Worm (Caenorhabditis elegans) whole organism, L3 larva: ENCODE results near the gene F46B3.1.
A peak's percentile ranks its signal among the peaks of the same experiment; 100 is the strongest.

Experiments
- ZK546.5 ChIP-seq: sonication (generic microtip); optimal IDR thresholded peaks from 2 replicates; lab custom pipeline; 2017; ENCODE audit warnings: missing biosample characterization, missing genetic modification characterization
- aly-2 ChIP-seq: fragments of 150-350 bp; optimal IDR thresholded peaks from 2 replicates; lab custom pipeline; 2014; ENCODE audit warnings: missing biosample characterization, missing genetic modification characterization
- ama-1 ChIP-seq: fragments of 150-350 bp; optimal IDR thresholded peaks from 2 replicates; lab custom pipeline; 2018
- ceh-16 ChIP-seq: sonication (generic microtip); optimal IDR thresholded peaks from 2 replicates; lab custom pipeline; 2017; ENCODE audit warnings: missing biosample characterization, missing genetic modification characterization
- ceh-28 ChIP-seq: fragments of 150-350 bp; optimal IDR thresholded peaks from 2 replicates; lab custom pipeline; 2014; ENCODE audit warnings: missing biosample characterization, missing genetic modification reagents, missing genetic modification characterization
- ceh-82 ChIP-seq: fragments of 150-350 bp; optimal IDR thresholded peaks from 2 replicates; lab custom pipeline; 2014; ENCODE audit warnings: missing biosample characterization, missing genetic modification characterization
- ceh-9 ChIP-seq: sonication (generic microtip); optimal IDR thresholded peaks from 2 replicates; lab custom pipeline; 2018; ENCODE audit warnings: missing biosample characterization, missing genetic modification characterization
- daf-12 ChIP-seq: fragments of 150-350 bp; optimal IDR thresholded peaks from 2 replicates; lab custom pipeline; 2014; ENCODE audit warnings: missing biosample characterization, missing genetic modification reagents, missing genetic modification characterization
- egl-27 ChIP-seq: sonication (generic microtip); optimal IDR thresholded peaks from 4 replicates; lab custom pipeline; 2017; ENCODE audit warnings: missing biosample characterization, missing genetic modification reagents, missing genetic modification characterization
- egl-5 ChIP-seq: fragments of 150-350 bp; optimal IDR thresholded peaks from 2 replicates; lab custom pipeline; 2017; ENCODE audit warnings: missing biosample characterization, missing genetic modification reagents, missing genetic modification characterization, inconsistent platforms
- elt-1 ChIP-seq: fragments of 150-350 bp; optimal IDR thresholded peaks from 2 replicates; lab custom pipeline; 2014; ENCODE audit warnings: missing biosample characterization, missing genetic modification characterization
- elt-2 ChIP-seq: sonication (generic microtip); optimal IDR thresholded peaks from 2 replicates; lab custom pipeline; 2016; ENCODE audit warnings: missing genetic modification reagents, mild to moderate bottlenecking, missing genetic modification characterization, missing compliant biosample characterization
- fkh-10 ChIP-seq: sonication (generic microtip); optimal IDR thresholded peaks from 2 replicates; lab custom pipeline; 2017; ENCODE audit warnings: missing biosample characterization, missing genetic modification reagents, missing genetic modification characterization
- fkh-2 ChIP-seq: fragments of 150-350 bp; optimal IDR thresholded peaks from 2 replicates; lab custom pipeline; 2014; ENCODE audit warnings: missing biosample characterization, missing genetic modification reagents, missing genetic modification characterization
- fos-1 ChIP-seq: fragments of 150-350 bp; optimal IDR thresholded peaks from 2 replicates; lab custom pipeline; 2014; ENCODE audit warnings: missing biosample characterization, missing genetic modification characterization
- hmg-11 ChIP-seq: sonication (generic microtip); optimal IDR thresholded peaks from 2 replicates; lab custom pipeline; 2016; ENCODE audit warnings: missing genetic modification characterization, missing compliant biosample characterization
- lin-15B ChIP-seq: fragments of 150-350 bp; optimal IDR thresholded peaks from 2 replicates; lab custom pipeline; 2014; ENCODE audit warnings: missing biosample characterization, missing genetic modification characterization
- lsy-12 ChIP-seq: sonication (generic microtip); optimal IDR thresholded peaks from 2 replicates; lab custom pipeline; 2016; ENCODE audit warnings: mild to moderate bottlenecking, missing genetic modification characterization, missing compliant biosample characterization
- mml-1 ChIP-seq: fragments of 150-350 bp; sonication (generic microtip); optimal IDR thresholded peaks from 3 replicates; lab custom pipeline; 2014; ENCODE audit warnings: missing biosample characterization, missing genetic modification characterization
- nfya-1 ChIP-seq: sonication (generic microtip); optimal IDR thresholded peaks from 2 replicates; lab custom pipeline; 2017; ENCODE audit warnings: missing genetic modification characterization, mild to moderate bottlenecking, missing compliant biosample characterization, antibody characterized with exemption, moderate library complexity; ENCODE audit not compliant: insufficient read depth
- nhr-237 ChIP-seq: fragments of 150-350 bp; optimal IDR thresholded peaks from 2 replicates; lab custom pipeline; 2014; ENCODE audit warnings: missing biosample characterization, missing genetic modification characterization
- nhr-25 ChIP-seq: sonication (generic microtip); optimal IDR thresholded peaks from 2 replicates; lab custom pipeline; 2017; ENCODE audit warnings: missing biosample characterization, missing genetic modification characterization
- nhr-43 ChIP-seq: sonication (generic microtip); optimal IDR thresholded peaks from 2 replicates; lab custom pipeline; 2016; ENCODE audit warnings: mild to moderate bottlenecking, missing genetic modification characterization, missing compliant biosample characterization; ENCODE audit not compliant: poor library complexity, severe bottlenecking
- nhr-76 ChIP-seq: fragments of 150-350 bp; sonication (generic microtip); optimal IDR thresholded peaks from 5 replicates; lab custom pipeline; 2014; ENCODE audit warnings: missing biosample characterization, missing genetic modification characterization
- pqm-1 ChIP-seq: fragments of 150-350 bp; optimal IDR thresholded peaks from 2 replicates; lab custom pipeline; 2017; ENCODE audit warnings: missing biosample characterization, missing genetic modification characterization, inconsistent platforms
- sea-2 ChIP-seq: fragments of 150-350 bp; sonication (generic microtip); optimal IDR thresholded peaks from 4 replicates; lab custom pipeline; 2014; ENCODE audit warnings: missing biosample characterization, missing genetic modification reagents, missing genetic modification characterization
- unc-39 ChIP-seq: sonication (generic microtip); optimal IDR thresholded peaks from 4 replicates; lab custom pipeline; 2017; ENCODE audit warnings: missing biosample characterization, missing genetic modification characterization
- zag-1 ChIP-seq: fragments of 150-350 bp; optimal IDR thresholded peaks from 2 replicates; lab custom pipeline; 2014; ENCODE audit warnings: missing biosample characterization, missing genetic modification characterization
- ztf-11 ChIP-seq: fragments of 150-350 bp; optimal IDR thresholded peaks from 2 replicates; lab custom pipeline; 2014; ENCODE audit warnings: missing biosample characterization, missing genetic modification characterization

F46B3.1 gene

ce11 chrV:20618632-20619031 is 21.7 kb upstream of the F46B3.1 start, which contains the start of gene F46B3.7:
Gene F46B3.7, minus strand, starts transcription at chrV:20618732.
- TF ChIP-seq hmg-11 (tag; lab: Kevin White, UChicago) (no peak), mml-1 (tag; lab: Kevin White, UChicago) (no peak), ceh-82 (no peak), lsy-12 (tag; lab: Kevin White, UChicago) (no peak)

DNA sequence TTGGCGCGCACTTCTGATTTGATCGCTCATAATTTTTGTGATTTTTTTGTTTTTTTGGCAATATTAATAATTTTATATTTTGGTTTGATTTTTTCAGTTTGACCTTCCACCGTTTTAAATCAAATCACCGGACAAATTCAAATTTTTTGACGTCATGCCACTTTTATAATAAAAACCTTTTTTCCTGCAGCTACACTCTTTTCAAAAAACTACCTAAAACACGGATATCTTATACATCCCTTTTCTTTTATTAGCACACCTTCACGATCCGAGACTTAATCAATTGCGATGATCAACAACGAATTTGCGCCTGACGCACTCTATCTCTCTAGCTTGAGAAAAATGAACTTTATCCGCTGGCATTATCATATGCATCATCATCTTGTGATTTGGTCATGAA is 12.5 kb upstream of the F46B3.1 start, which contains the start of gene grd-2:
Gene grd-2 (plus strand): TSS at position 301 of the 400 bp plus-strand sequence.
- no peak for TF ChIP-seq ceh-82
- TF ChIP-seq aly-2 (tag; lab: Kevin White, UChicago): no peak
- no peak for TF ChIP-seq nhr-76

DNA sequence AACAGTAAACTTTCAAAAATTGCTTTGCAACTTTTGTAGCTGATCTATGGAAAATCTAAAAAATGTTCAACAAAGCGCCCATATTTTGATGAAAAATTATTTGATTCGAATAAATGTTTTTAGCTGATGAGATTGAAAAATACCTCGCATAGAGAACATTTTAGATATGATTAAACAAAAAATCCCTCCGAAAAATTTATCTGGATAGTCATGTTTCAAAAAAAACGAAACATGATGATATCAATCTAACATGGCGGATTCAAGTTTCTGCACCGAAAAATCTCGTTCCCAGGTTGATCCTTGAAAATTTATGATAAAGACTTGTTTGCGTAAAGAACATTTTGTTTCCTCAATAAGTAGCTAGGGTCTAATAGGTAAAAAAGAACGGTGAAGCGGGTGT is 11.7 kb upstream of the F46B3.1 start, which contains the start of gene ttr-12:
Gene ttr-12 (minus strand): TSS at position 101 of the 400 bp plus-strand sequence.
- TF ChIP-seq ceh-9 (tag; lab: Kevin White, UChicago) (no peak), nhr-43 (tag; lab: Kevin White, UChicago) (peak; percentile 7)

ce11 chrV:20606617-20607016 is 9.6 kb upstream of the F46B3.1 start, which contains the start of gene F46B3.23:
Gene F46B3.23, minus strand, starts transcription at chrV:20606717.
- TF ChIP-seq lin-15B (no peak), unc-39 (tag; lab: Kevin White, UChicago) (no peak), egl-5 (tag; lab: Kevin White, UChicago) (no peak), ceh-9 (tag; lab: Kevin White, UChicago) (no peak)
- TF ChIP-seq, all 47 proteins: peak for 0

- TF ChIP-seq ceh-16 (tag; lab: Kevin White, UChicago) (no peak), fkh-2 (tag; lab: Kevin White, UChicago) (no peak), ceh-82 (no peak), zag-1 (tag; lab: Kevin White, UChicago) (no peak), lin-15B (no peak), elt-1 (tag; lab: Kevin White, UChicago) (no peak), ceh-28 (tag; lab: Kevin White, UChicago) (no peak), lsy-12 (tag; lab: Kevin White, UChicago) (no peak), elt-2 (tag; lab: Kevin White, UChicago) (no peak), ama-1 (lab: Kevin White, UChicago) (no peak), egl-5 (tag; lab: Kevin White, UChicago) (no peak), ZK546.5 (tag; lab: Kevin White, UChicago) (no peak), nhr-25 (tag; lab: Kevin White, UChicago) (no peak)
Measured at ce11 chrV:20604606-20605155, 7.7 kb upstream of the F46B3.1 start, which contains the start of gene ttr-57. Gene ttr-57, plus strand, starts transcription at chrV:20605105.

ce11 chrV:20603014-20603413 is 6.0 kb upstream of the F46B3.1 start, which contains the start of gene ttr-11:
Gene ttr-11, plus strand, starts transcription at chrV:20603314.
- TF ChIP-seq ZK546.5 (tag; lab: Kevin White, UChicago) (no peak), lsy-12 (tag; lab: Kevin White, UChicago) (no peak)

- TF ChIP-seq nhr-237 (tag; lab: Kevin White, UChicago) (no peak), ceh-9 (tag; lab: Kevin White, UChicago) (no peak), ceh-82 (no peak), unc-39 (tag; lab: Kevin White, UChicago) (no peak), nhr-43 (tag; lab: Kevin White, UChicago) (no peak), pqm-1 (tag; lab: Kevin White, UChicago) (no peak), sea-2 (no peak), ztf-11 (tag; lab: Kevin White, UChicago) (no peak), egl-27 (no peak), fkh-10 (GFP tag; lab: Kevin White, UChicago) (no peak), ceh-16 (tag; lab: Kevin White, UChicago) (no peak), daf-12 (tag; lab: Kevin White, UChicago) (no peak), nfya-1 (no peak), fos-1 (tag; lab: Kevin White, UChicago) (no peak)
Measured at ce11 chrV:20600704-20601103, 3.7 kb upstream of the F46B3.1 start.
